Worm (Caenorhabditis elegans) whole organism, L1 larva: ENCODE measurements around the gene pigg-1.

ENCODE experiments used
- C04F5.9 ChIP-seq: sonication (generic microtip); optimal IDR thresholded peaks from 2 replicates; lab custom pipeline; 2016; ENCODE audit warnings: missing genetic modification characterization, missing compliant biosample characterization
- C16A3.4 ChIP-seq: fragments of 150-350 bp; optimal IDR thresholded peaks from 2 replicates; lab custom pipeline; 2014; ENCODE audit warnings: missing biosample characterization, missing genetic modification characterization
- F16B12.6 ChIP-seq: fragments of 150-350 bp; optimal IDR thresholded peaks from 2 replicates; lab custom pipeline; 2014; ENCODE audit warnings: missing biosample characterization, missing genetic modification characterization
- aha-1 ChIP-seq: fragments of 150-350 bp; optimal IDR thresholded peaks from 2 replicates; lab custom pipeline; 2014; ENCODE audit warnings: missing biosample characterization, missing genetic modification characterization
- aly-2 ChIP-seq: fragments of 150-350 bp; optimal IDR thresholded peaks from 2 replicates; lab custom pipeline; 2014; ENCODE audit warnings: missing biosample characterization, missing genetic modification characterization
- ama-1 ChIP-seq: fragments of 150-350 bp; optimal IDR thresholded peaks from 2 replicates; lab custom pipeline; 2014
- blmp-1 ChIP-seq: fragments of 150-350 bp; optimal IDR thresholded peaks from 2 replicates; lab custom pipeline; 2014; ENCODE audit warnings: missing biosample characterization, missing genetic modification characterization
- ceh-63 ChIP-seq: fragments of 200-800 bp; sonication (Bioruptor generic); optimal IDR thresholded peaks from 2 replicates; lab custom pipeline; 2018; ENCODE audit warnings: mild to moderate bottlenecking, missing genetic modification characterization, missing compliant biosample characterization
- ceh-82 ChIP-seq, 3 experiments: fragments of 150-350 bp in 1 of 3; sonication (generic microtip) in 2 of 3; optimal IDR thresholded peaks; 2 replicates each; lab custom pipeline; 2014 to 2017; ENCODE audit warnings: missing biosample characterization in 3 of 3, missing genetic modification characterization in 3 of 3
- ceh-88 ChIP-seq: fragments of 200-800 bp; sonication (Bioruptor generic); IDR thresholded peaks from 2 replicates; pipeline ENCODE4 v1.3.6; 2022; ENCODE audit warnings: missing genetic modification characterization, missing compliant biosample characterization
- ceh-90 ChIP-seq: sonication (generic microtip); optimal IDR thresholded peaks from 2 replicates; lab custom pipeline; 2016; ENCODE audit warnings: missing genetic modification characterization, missing compliant biosample characterization
- ces-1 ChIP-seq: fragments of 150-350 bp; optimal IDR thresholded peaks from 2 replicates; lab custom pipeline; 2014; ENCODE audit warnings: missing biosample characterization, missing genetic modification reagents, missing genetic modification characterization
- efl-1 ChIP-seq, 4 experiments: fragments of 150-350 bp; optimal IDR thresholded peaks in 3 of 4; peaks in 1 of 4; 1 replicate in 1 of 4; 2 replicates in 3 of 4; lab custom pipeline; 2014; ENCODE audit warnings: missing biosample characterization in 2 of 4, missing genetic modification characterization in 2 of 4, missing genetic modification reagents in 2 of 4
- egl-13 ChIP-seq: sonication (generic microtip); optimal IDR thresholded peaks from 2 replicates; lab custom pipeline; 2016; ENCODE audit warnings: missing genotype, missing genetic modification reagents, missing genetic modification characterization, missing compliant biosample characterization
- elt-2 ChIP-seq: sonication (generic microtip); optimal IDR thresholded peaks from 2 replicates; lab custom pipeline; 2016; ENCODE audit warnings: missing genetic modification characterization, mild to moderate bottlenecking, inconsistent platforms, missing compliant biosample characterization, missing genetic modification reagents
- elt-3 ChIP-seq, 6 experiments: fragments of 150-350 bp in 1 of 6; sonication (generic microtip); optimal IDR thresholded peaks; 2 replicates each; lab custom pipeline; 2017 to 2018; ENCODE audit warnings: missing biosample characterization in 6 of 6, missing genetic modification characterization in 6 of 6, inconsistent platforms in 1 of 6
- fkh-10 ChIP-seq: sonication (generic microtip); optimal IDR thresholded peaks from 2 replicates; lab custom pipeline; 2017; ENCODE audit warnings: missing biosample characterization, missing genetic modification reagents, missing genetic modification characterization
- fkh-8 ChIP-seq: sonication (generic microtip); optimal IDR thresholded peaks from 2 replicates; lab custom pipeline; 2016; ENCODE audit warnings: mild to moderate bottlenecking, missing genetic modification characterization, missing compliant biosample characterization
- grh-1 ChIP-seq: fragments of 200-800 bp; sonication (Bioruptor generic); IDR thresholded peaks from 2 replicates; pipeline ENCODE4 v1.3.6; 2022; ENCODE audit warnings: missing genetic modification reagents, missing genetic modification characterization, missing compliant biosample characterization
- hlh-4 ChIP-seq: sonication (generic microtip); optimal IDR thresholded peaks from 2 replicates; lab custom pipeline; 2016; ENCODE audit warnings: mild to moderate bottlenecking, missing genetic modification characterization, missing compliant biosample characterization
- hpl-2 ChIP-seq: fragments of 150-350 bp; optimal IDR thresholded peaks from 2 replicates; lab custom pipeline; 2014; ENCODE audit warnings: missing biosample characterization, missing genetic modification reagents, missing genetic modification characterization
- isw-1 ChIP-seq: fragments of 200-800 bp; sonication (Bioruptor generic); IDR thresholded peaks from 2 replicates; pipeline ENCODE4 v1.3.6; 2022; ENCODE audit warnings: missing genetic modification characterization, missing compliant biosample characterization
- lin-13 ChIP-seq: fragments of 150-350 bp; optimal IDR thresholded peaks from 2 replicates; lab custom pipeline; 2014; ENCODE audit warnings: missing biosample characterization, missing genetic modification reagents, missing genetic modification characterization
- lin-14 ChIP-seq: fragments of 200-800 bp; sonication (Bioruptor generic); optimal IDR thresholded peaks from 2 replicates; lab custom pipeline; 2018; ENCODE audit warnings: mild to moderate bottlenecking, missing genetic modification characterization, moderate library complexity, missing compliant biosample characterization
- lin-15B ChIP-seq: fragments of 150-350 bp; sonication (generic microtip); optimal IDR thresholded peaks from 3 replicates; lab custom pipeline; 2014; ENCODE audit warnings: missing biosample characterization, missing genetic modification characterization
- lin-35 ChIP-seq, 2 experiments: fragments of 150-350 bp; optimal IDR thresholded peaks; 2 replicates each; lab custom pipeline; 2014; ENCODE audit warnings: missing biosample characterization in 2 of 2, missing genetic modification characterization in 2 of 2, missing genetic modification reagents in 2 of 2
- lin-39 ChIP-seq: fragments of 150-350 bp; optimal IDR thresholded peaks from 2 replicates; lab custom pipeline; 2014; ENCODE audit warnings: missing biosample characterization, missing genetic modification reagents, missing genetic modification characterization
- lsy-2 ChIP-seq, 2 experiments: fragments of 150-350 bp; optimal IDR thresholded peaks; 2 replicates each; lab custom pipeline; 2014; ENCODE audit warnings: missing biosample characterization in 2 of 2, missing genetic modification characterization in 2 of 2
- mdl-1 ChIP-seq, 2 experiments: fragments of 150-350 bp; optimal IDR thresholded peaks; 2 replicates each; lab custom pipeline; 2014 to 2017; ENCODE audit warnings: missing biosample characterization in 2 of 2, missing genetic modification characterization in 2 of 2, inconsistent platforms in 1 of 2
- mep-1 ChIP-seq: fragments of 150-350 bp; optimal IDR thresholded peaks from 2 replicates; lab custom pipeline; 2014; ENCODE audit warnings: missing biosample characterization, missing genetic modification characterization
- nhr-12 ChIP-seq: sonication (generic microtip); optimal IDR thresholded peaks from 2 replicates; lab custom pipeline; 2017; ENCODE audit warnings: missing biosample characterization, missing genetic modification characterization
- nhr-28 ChIP-seq: fragments of 150-350 bp; optimal IDR thresholded peaks from 2 replicates; lab custom pipeline; 2014; ENCODE audit warnings: missing biosample characterization, missing genetic modification characterization
- nhr-47 ChIP-seq: sonication (generic microtip); optimal IDR thresholded peaks from 2 replicates; lab custom pipeline; 2016; ENCODE audit warnings: mild to moderate bottlenecking, missing genetic modification characterization, moderate library complexity, missing compliant biosample characterization
- nhr-71 ChIP-seq: sonication (generic microtip); optimal IDR thresholded peaks from 2 replicates; lab custom pipeline; 2016; ENCODE audit warnings: mild to moderate bottlenecking, missing genetic modification characterization, moderate library complexity, missing compliant biosample characterization
- nhr-77 ChIP-seq: fragments of 150-350 bp; optimal IDR thresholded peaks from 2 replicates; lab custom pipeline; 2014; ENCODE audit warnings: missing biosample characterization, missing genetic modification characterization
- nhr-84 ChIP-seq: sonication (generic microtip); optimal IDR thresholded peaks from 2 replicates; lab custom pipeline; 2017; ENCODE audit warnings: missing biosample characterization, missing genetic modification characterization
- nhr-85 ChIP-seq: sonication (generic microtip); peaks from one replicate; lab custom pipeline; 2016; ENCODE audit warnings: missing genetic modification characterization, inconsistent platforms, missing compliant biosample characterization
- pax-3 ChIP-seq: fragments of 200-800 bp; sonication (Bioruptor generic); optimal IDR thresholded peaks from 2 replicates; lab custom pipeline; 2018; ENCODE audit warnings: mild to moderate bottlenecking, missing genetic modification characterization, moderate library complexity, missing compliant biosample characterization
- skn-1 ChIP-seq: fragments of 150-350 bp; optimal IDR thresholded peaks from 2 replicates; lab custom pipeline; 2014; ENCODE audit warnings: missing biosample characterization, missing genetic modification characterization
- snu-23 ChIP-seq: sonication (generic microtip); optimal IDR thresholded peaks from 2 replicates; lab custom pipeline; 2016; ENCODE audit warnings: missing genetic modification characterization, missing compliant biosample characterization
- sox-4 ChIP-seq: sonication (generic microtip); optimal IDR thresholded peaks from 2 replicates; lab custom pipeline; 2016; ENCODE audit warnings: missing genetic modification characterization, missing compliant biosample characterization
- tbx-2 ChIP-seq: sonication (generic microtip); optimal IDR thresholded peaks from 2 replicates; lab custom pipeline; 2016; ENCODE audit warnings: missing genetic modification characterization, missing compliant biosample characterization
- unc-130 ChIP-seq: fragments of 150-350 bp; optimal IDR thresholded peaks from 2 replicates; lab custom pipeline; 2017; ENCODE audit warnings: missing biosample characterization, missing genetic modification characterization, inconsistent platforms
- unc-62 ChIP-seq: fragments of 150-350 bp; optimal IDR thresholded peaks from 2 replicates; lab custom pipeline; 2014; ENCODE audit warnings: missing biosample characterization, missing genetic modification reagents, missing genetic modification characterization
- unc-86 ChIP-seq: sonication (generic microtip); optimal IDR thresholded peaks from 2 replicates; lab custom pipeline; 2016; ENCODE audit warnings: missing genetic modification characterization, missing compliant biosample characterization
- unc-98 ChIP-seq: fragments of 200-800 bp; sonication (Bioruptor generic); IDR thresholded peaks from 2 replicates; pipeline ENCODE4 v1.3.6; 2022; ENCODE audit warnings: missing genetic modification characterization, missing compliant biosample characterization
- zag-1 ChIP-seq: fragments of 150-350 bp; optimal IDR thresholded peaks from 2 replicates; lab custom pipeline; 2014; ENCODE audit warnings: missing biosample characterization, missing genetic modification characterization

pigg-1 gene

DNA sequence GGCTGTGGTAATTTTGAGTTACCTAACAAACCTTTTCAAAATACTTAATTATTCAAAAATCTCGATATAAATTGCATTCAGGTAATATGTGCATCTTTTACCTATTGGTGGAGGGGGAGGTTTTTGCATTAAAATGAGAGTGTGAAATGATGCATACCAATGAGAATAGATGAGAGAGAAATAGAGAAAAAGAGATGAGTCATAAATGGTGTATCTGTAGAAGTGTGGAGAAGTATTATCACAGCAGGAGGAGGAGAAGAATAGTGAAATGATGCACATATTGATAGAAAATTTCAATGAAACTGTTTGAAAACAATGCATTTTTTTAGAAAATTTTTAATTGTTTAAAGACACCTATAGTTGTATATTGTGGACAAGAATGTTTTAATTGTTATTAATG, 40.4 kb upstream of the pigg-1 start:
- TF ChIP-seq grh-1 (GFP tag; lab: Robert Waterston, UW), result no peak
- TF ChIP-seq pax-3, result no peak
- no peak for TF ChIP-seq lin-15B (tag; lab: Kevin White, UChicago)
- TF ChIP-seq nhr-85 (tag; lab: Kevin White, UChicago), result peak; percentile 31
- TF ChIP-seq lin-14 (GFP tag; lab: Kevin White, UChicago), result peak; percentile 30
- no peak for TF ChIP-seq nhr-28 (tag; lab: Kevin White, UChicago)
- no peak for TF ChIP-seq unc-130
- TF ChIP-seq sox-4 (tag; lab: Kevin White, UChicago), result no peak
- TF ChIP-seq snu-23 (GFP tag; lab: Kevin White, UChicago), result no peak
- no peak for TF ChIP-seq F16B12.6 (tag; lab: Kevin White, UChicago)
- no peak for TF ChIP-seq elt-3 (tag; optimal IDR thresholded peaks at IDR 0.05; lab: Kevin White, UChicago)
- TF ChIP-seq hlh-4, result no peak
- no peak for TF ChIP-seq lsy-2 (tag; optimal IDR thresholded peaks at IDR 0.05; lab: Kevin White, UChicago)
- no peak for TF ChIP-seq ceh-82 (tag; optimal IDR thresholded peaks at IDR 0.05; lab: Kevin White, UChicago)
- TF ChIP-seq nhr-47 (tag; lab: Kevin White, UChicago), result no peak
- no peak for TF ChIP-seq efl-1 (optimal IDR thresholded peaks at IDR 0.05; lab: Kevin White, UChicago)
- TF ChIP-seq efl-1 (GFP tag; optimal IDR thresholded peaks at IDR 0.05 in 1 of 2; lab: Kevin White, UChicago), result no peak
- TF ChIP-seq nhr-77 (tag; lab: Kevin White, UChicago), result no peak
- TF ChIP-seq fkh-10 (GFP tag; lab: Kevin White, UChicago), result no peak
- TF ChIP-seq C04F5.9, result no peak
- TF ChIP-seq zag-1 (tag; lab: Kevin White, UChicago), result no peak
- peak; percentile 12 for TF ChIP-seq mep-1
- TF ChIP-seq ama-1 (lab: Kevin White, UChicago), result no peak
- no peak for TF ChIP-seq isw-1 (GFP tag; lab: Robert Waterston, UW)
- no peak for TF ChIP-seq elt-2 (tag; lab: Kevin White, UChicago)
- no peak for TF ChIP-seq tbx-2 (tag; lab: Kevin White, UChicago)

DNA sequence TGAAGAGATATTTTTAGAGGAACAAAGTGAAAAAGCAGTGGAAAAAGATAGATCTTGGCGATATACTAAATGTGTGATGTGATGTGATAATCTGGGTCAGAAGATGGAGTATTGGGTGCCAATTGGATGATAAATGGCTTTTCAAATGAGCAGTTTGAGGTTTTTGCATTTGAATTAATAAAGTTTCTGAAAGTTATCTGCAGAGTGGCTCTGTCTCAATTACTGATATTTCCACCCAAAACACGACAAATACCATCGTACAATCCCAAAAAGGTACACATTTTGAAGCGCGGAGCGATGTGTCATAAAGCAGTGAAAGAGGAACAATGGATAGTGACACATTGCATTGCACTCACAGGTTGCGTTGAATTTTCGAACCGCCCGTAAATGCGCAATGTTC, 39.5 kb upstream of the pigg-1 start:
- TF ChIP-seq snu-23 (GFP tag; lab: Kevin White, UChicago) (no peak), lin-13 (no peak), egl-13 (tag; lab: Kevin White, UChicago) (no peak), lin-35 (GFP tag; optimal IDR thresholded peaks at IDR 0.05; lab: Kevin White, UChicago) (no peak), ces-1 (GFP tag; lab: Kevin White, UChicago) (no peak), C16A3.4 (tag; lab: Kevin White, UChicago) (no peak), ceh-90 (tag; lab: Kevin White, UChicago) (no peak)

DNA sequence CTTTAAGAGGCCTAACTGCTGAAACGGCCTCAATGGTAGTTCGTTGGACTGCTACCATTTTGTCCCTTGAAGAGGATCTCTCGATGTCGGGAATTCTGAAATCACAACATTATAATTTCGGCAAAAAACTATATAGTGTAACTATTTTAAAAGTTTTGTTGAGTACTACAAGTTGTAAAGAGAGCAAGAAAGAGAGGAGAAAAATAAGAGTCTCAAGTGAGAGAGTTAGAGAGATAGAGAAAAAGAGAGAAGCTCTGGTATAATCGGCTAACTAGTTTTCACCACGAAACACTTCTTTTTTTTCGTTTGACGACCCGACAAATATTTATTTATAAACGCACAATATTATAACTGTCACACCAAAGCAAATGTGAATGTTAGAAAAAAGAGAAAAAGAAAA, 37.5 kb upstream of the pigg-1 start, which contains the start of gene vab-9:
Gene vab-9, minus strand, starts transcription at position 101 of the 400 bp plus-strand sequence.
- no peak for TF ChIP-seq unc-62
- TF ChIP-seq efl-1 (optimal IDR thresholded peaks at IDR 0.05; lab: Kevin White, UChicago), result no peak
- TF ChIP-seq efl-1 (GFP tag; optimal IDR thresholded peaks at IDR 0.05 in 1 of 2; lab: Kevin White, UChicago), result peak in 1 of 2 experiments; percentile 39
- TF ChIP-seq, all 84 proteins: peak for 1

DNA sequence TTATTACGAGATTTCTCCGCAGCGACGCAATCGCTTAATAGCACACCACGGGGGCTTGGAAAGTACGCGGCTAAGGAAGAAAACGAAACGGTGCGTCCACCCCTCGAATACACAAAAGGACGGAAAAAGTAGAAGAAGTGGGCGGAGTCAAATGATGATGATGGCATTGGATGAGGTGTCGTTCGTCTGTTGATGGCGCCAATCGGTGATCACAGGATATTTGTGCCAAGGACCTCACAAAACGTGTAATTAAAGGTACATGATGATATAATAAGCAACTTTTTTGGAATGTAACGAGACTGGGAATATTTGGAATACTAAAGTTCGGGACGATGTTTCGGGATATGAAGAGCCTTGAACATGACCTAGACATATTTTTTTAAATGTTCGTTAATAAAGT, 34.3 kb upstream of the pigg-1 start, which contains the start of gene cutl-12:
Gene cutl-12, minus strand, starts transcription at position 101 of the 400 bp plus-strand sequence.
- TF ChIP-seq aha-1 (no peak), fkh-8 (tag; lab: Kevin White, UChicago) (no peak), blmp-1 (peak; percentile 24), sox-4 (tag; lab: Kevin White, UChicago) (no peak)

ce11 chrII:8631766-8632165, 31.7 kb upstream of the pigg-1 start:
- TF ChIP-seq efl-1 (optimal IDR thresholded peaks at IDR 0.05; lab: Kevin White, UChicago) (no peak), efl-1 (GFP tag; optimal IDR thresholded peaks at IDR 0.05 in 1 of 2; lab: Kevin White, UChicago) (no peak), nhr-71 (tag; lab: Kevin White, UChicago) (no peak), ceh-82 (tag; optimal IDR thresholded peaks at IDR 0.05; lab: Kevin White, UChicago) (no peak), hpl-2 (GFP tag; lab: Kevin White, UChicago) (no peak), aha-1 (no peak), skn-1 (tag; lab: Kevin White, UChicago) (no peak), ceh-88 (no peak), aly-2 (no peak), hlh-4 (no peak), lin-13 (no peak), nhr-12 (no peak), unc-86 (tag; lab: Kevin White, UChicago) (no peak), unc-98 (GFP tag; lab: Robert Waterston, UW) (no peak), ceh-63 (GFP tag; lab: Kevin White, UChicago) (no peak), lin-39 (tag; lab: Kevin White, UChicago) (no peak), mdl-1 (tag; optimal IDR thresholded peaks at IDR 0.05; lab: Kevin White, UChicago) (no peak), nhr-84 (tag; lab: Kevin White, UChicago) (no peak)
